Fruit fly (Drosophila melanogaster) S2 (cell line): ENCODE results near the gene CG32407.

Experiments
- CG8478 ChIP-seq: fragments of >200 bp; optimal IDR thresholded peaks from 2 replicates; lab custom pipeline; 2018
- CTCF ChIP-seq, 2 experiments: fragments of >200 bp; optimal IDR thresholded peaks; 2 replicates each; lab custom pipeline; 2018

dm6 chr3L:5968695-5969094 is 46.8 kb downstream of the CG32407 start:
- TF ChIP-seq CG8478 (lab: Kevin White, UChicago) (no peak), CTCF (optimal IDR thresholded peaks at IDR 0.05; lab: Kevin White, UChicago) (no peak)
